Fruit fly (Drosophila melanogaster): Measurements from ENCODE around the gene CG13458.

The CG13458 gene

dm6 chr3L:15104849-15105555, 8.4 kb upstream of the CG13458 start (continued):
- peak; percentile 64 for TF ChIP-seq nom (GFP tag; optimal IDR thresholded peaks at IDR 0.05)
- TF ChIP-seq CG7556 (GFP tag; optimal IDR thresholded peaks at IDR 0.05) = peak; percentile 81
- no peak for TF ChIP-seq MTF-1 (GFP tag; optimal IDR thresholded peaks at IDR 0.05; ENCODE audit: borderline replicate concordance)
- TF ChIP-seq CG12942 (GFP tag; optimal IDR thresholded peaks at IDR 0.05) = peak; percentile 41
- TF ChIP-seq D19A (tag; optimal IDR thresholded peaks at IDR 0.05) = peak; percentile 95
- no peak for TF ChIP-seq NC2α (GFP tag; optimal IDR thresholded peaks at IDR 0.05)
- TF ChIP-seq CG1024 (GFP tag; IDR thresholded peaks at IDR 0.05) = no peak
- no peak for TF ChIP-seq wor (GFP tag; IDR thresholded peaks at IDR 0.05)
- no peak for TF ChIP-seq odd (GFP tag; optimal IDR thresholded peaks at IDR 0.05)
- no peak for TF ChIP-seq tna (GFP tag; IDR thresholded peaks at IDR 0.05; ENCODE audit: partially characterized antibody)
- no peak for TF ChIP-seq sr (GFP tag; IDR thresholded peaks at IDR 0.05)
- TF ChIP-seq hb (GFP tag; IDR thresholded peaks at IDR 0.05; ENCODE audit: partially characterized antibody) = no peak
- peak; percentile 50 for TF ChIP-seq CG5180 (GFP tag; optimal IDR thresholded peaks at IDR 0.05)
- no peak for TF ChIP-seq kay (GFP tag; optimal IDR thresholded peaks at IDR 0.05)
- no peak for TF ChIP-seq CG15696 (tag; optimal IDR thresholded peaks at IDR 0.05)
- peak; percentile 46 for TF ChIP-seq CG18262 (tag; optimal IDR thresholded peaks at IDR 0.05)
- no peak for TF ChIP-seq Poxn (GFP tag; IDR thresholded peaks at IDR 0.05)
- no peak for TF ChIP-seq CG15479 (GFP tag; optimal IDR thresholded peaks at IDR 0.05)
- peak; percentile 34; the same call in 1 of the 2 replicates for TF ChIP-seq MBD-R2 (GFP tag; IDR thresholded peaks at IDR 0.05)
- peak; percentile 52 for TF ChIP-seq HLH54F (GFP tag; optimal IDR thresholded peaks at IDR 0.05)
- TF ChIP-seq sqz (GFP tag; optimal IDR thresholded peaks at IDR 0.05) = peak; percentile 86
- TF ChIP-seq Opbp (GFP tag; IDR thresholded peaks at IDR 0.05; ENCODE audit: partially characterized antibody) = no peak
- no peak; the same call in 1 of the 2 replicates for TF ChIP-seq hbn (GFP tag; IDR thresholded peaks at IDR 0.05; ENCODE audit: partially characterized antibody)
- TF ChIP-seq HHEX (GFP tag; optimal IDR thresholded peaks at IDR 0.05) = peak; percentile 51
- TF ChIP-seq CG14667 (GFP tag; IDR thresholded peaks at IDR 0.05) = no peak; the same call in 1 of the 2 replicates
- peak; percentile 65 for TF ChIP-seq pnt (GFP tag; optimal IDR thresholded peaks at IDR 0.05)
- TF ChIP-seq phol (tag; optimal IDR thresholded peaks at IDR 0.05) = peak; percentile 23
- peak; percentile 72 for TF ChIP-seq CoRest (tag; optimal IDR thresholded peaks at IDR 0.05)
- peak; percentile 69 for TF ChIP-seq lab (GFP tag; optimal IDR thresholded peaks at IDR 0.05)
- TF ChIP-seq ci (GFP tag; IDR thresholded peaks at IDR 0.05) = no peak
- TF ChIP-seq CG2116 (GFP tag; optimal IDR thresholded peaks at IDR 0.05) = no peak
- TF ChIP-seq amos (GFP tag; IDR thresholded peaks at IDR 0.05; ENCODE audit: partially characterized antibody) = no peak
- TF ChIP-seq exex (tag; optimal IDR thresholded peaks at IDR 0.05) = no peak
- TF ChIP-seq CG5245 (GFP tag; optimal IDR thresholded peaks at IDR 0.05) = no peak
- peak; percentile 70; the same call in 2 of the 3 replicates for TF ChIP-seq CG11695 (GFP tag; IDR thresholded peaks at IDR 0.05)
- no peak for TF ChIP-seq Elba2 (GFP tag; optimal IDR thresholded peaks at IDR 0.05)
- TF ChIP-seq crol (GFP tag; IDR thresholded peaks at IDR 0.05) = peak; percentile 77
- no peak for TF ChIP-seq cg (GFP tag; optimal IDR thresholded peaks at IDR 0.05)
- TF ChIP-seq CG15073 (GFP tag; optimal IDR thresholded peaks at IDR 0.05) = no peak
- TF ChIP-seq CG6683 (GFP tag; optimal IDR thresholded peaks at IDR 0.05) = no peak
- TF ChIP-seq CG7745 (tag; optimal IDR thresholded peaks at IDR 0.05) = no peak
- TF ChIP-seq CG18764 (GFP tag; optimal IDR thresholded peaks at IDR 0.05) = no peak
- no peak for TF ChIP-seq Max (GFP tag; optimal IDR thresholded peaks at IDR 0.05)
- peak; percentile 60 for TF ChIP-seq slbo (GFP tag; IDR thresholded peaks at IDR 0.05)
- TF ChIP-seq tio (GFP tag; optimal IDR thresholded peaks at IDR 0.05) = peak; percentile 32
- peak; percentile 36 for TF ChIP-seq Myb (GFP tag; optimal IDR thresholded peaks at IDR 0.05)
- TF ChIP-seq nmo (GFP tag; optimal IDR thresholded peaks at IDR 0.05) = peak; percentile 47
- TF ChIP-seq Meics (GFP tag; optimal IDR thresholded peaks at IDR 0.05) = peak; percentile 54
- no peak for TF ChIP-seq HmgZ (tag; optimal IDR thresholded peaks at IDR 0.05)

Measured in whole organism, embryonic.